Worm (Caenorhabditis elegans): Measurements from ENCODE around the gene kin-2.
A peak's percentile ranks its signal among the peaks of the same experiment; 100 is the strongest.

The kin-2 gene

DNA sequence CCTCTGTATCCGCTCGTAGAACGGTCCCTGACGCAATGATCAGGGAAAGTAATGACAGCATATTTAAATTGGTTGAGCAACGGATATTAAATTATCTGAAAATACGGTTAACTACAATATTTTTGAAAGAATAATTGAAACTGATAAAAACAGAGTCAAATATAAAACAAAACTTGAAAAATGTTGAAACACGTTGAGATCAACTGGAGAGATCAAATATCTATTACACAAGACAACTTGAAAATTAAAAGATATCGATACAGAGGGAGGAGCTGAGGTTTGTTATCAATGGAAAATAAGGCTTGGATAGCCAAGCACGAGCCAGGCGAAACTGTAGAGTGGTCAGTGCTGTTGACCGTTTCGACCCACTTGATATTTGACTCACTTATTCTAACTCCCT lies 32.9 kb upstream of the kin-2 start, which contains the start of gene C09B8.3:
C09B8.3 (minus strand) TSS at position 101 of the 400 bp plus-strand sequence.
- no peak for TF ChIP-seq tbx-37 (GFP tag; conservative IDR thresholded peaks at IDR 0.05)
- TF ChIP-seq ets-7 (tag; optimal IDR thresholded peaks at IDR 0.05) = no peak
- TF ChIP-seq hmg-4 (GFP tag; optimal IDR thresholded peaks at IDR 0.05) = no peak
- TF ChIP-seq hnd-1 (tag; optimal IDR thresholded peaks at IDR 0.05) = no peak
- no peak for TF ChIP-seq ama-1 (optimal IDR thresholded peaks at IDR 0.05)
- TF ChIP-seq B0310.2 (tag; optimal IDR thresholded peaks at IDR 0.05) = no peak
- TF ChIP-seq tra-4 (tag; optimal IDR thresholded peaks at IDR 0.05) = no peak
- TF ChIP-seq tbx-11 (GFP tag; IDR thresholded peaks at IDR 0.05) = no peak
- TF ChIP-seq sea-1 (GFP tag; conservative IDR thresholded peaks at IDR 0.05) = no peak

ce11 chrX:6004315-6004714 lies 26.7 kb upstream of the kin-2 start:
- TF ChIP-seq F13C5.2 (tag; optimal IDR thresholded peaks at IDR 0.05) (no peak), pes-1 (GFP tag; IDR thresholded peaks at IDR 0.05) (no peak), B0310.2 (tag; optimal IDR thresholded peaks at IDR 0.05) (no peak), hmg-4 (GFP tag; optimal IDR thresholded peaks at IDR 0.05) (no peak), hmbx-1 (tag; optimal IDR thresholded peaks at IDR 0.05) (no peak), hnd-1 (tag; optimal IDR thresholded peaks at IDR 0.05) (no peak)

DNA sequence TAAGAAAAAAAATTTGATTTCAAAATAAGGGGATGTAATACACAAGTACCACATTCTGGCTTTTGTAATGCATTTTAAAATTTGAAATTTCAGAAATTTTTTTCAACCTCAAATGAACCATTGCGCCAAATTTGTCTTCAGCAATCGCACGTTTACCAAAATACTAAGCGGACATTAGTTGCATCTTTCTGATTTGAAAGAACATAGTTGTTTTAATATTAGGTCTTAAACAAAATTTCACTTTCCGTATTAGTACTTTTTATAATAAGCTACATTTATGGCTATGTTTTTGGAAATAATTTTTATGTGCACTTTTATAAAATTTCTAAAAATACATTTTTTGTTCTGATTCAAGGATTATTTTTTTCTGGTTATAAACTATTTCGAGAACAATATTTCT lies 26.2 kb upstream of the kin-2 start, which contains the start of gene sups-1:
sups-1 (plus strand) TSS at position 301 of the 400 bp plus-strand sequence.
- TF ChIP-seq ets-7 (tag; optimal IDR thresholded peaks at IDR 0.05) = no peak
- TF ChIP-seq tra-4 (tag; optimal IDR thresholded peaks at IDR 0.05) = no peak
- no peak for TF ChIP-seq tbx-37 (GFP tag; conservative IDR thresholded peaks at IDR 0.05)
- TF ChIP-seq hmbx-1 (tag; optimal IDR thresholded peaks at IDR 0.05) = no peak
- TF ChIP-seq hmg-4 (GFP tag; optimal IDR thresholded peaks at IDR 0.05) = no peak
- TF ChIP-seq ceh-13 (GFP tag; optimal IDR thresholded peaks at IDR 0.05) = no peak
- no peak for TF ChIP-seq flt-1 (GFP tag; IDR thresholded peaks at IDR 0.05)
- no peak for TF ChIP-seq hnd-1 (tag; optimal IDR thresholded peaks at IDR 0.05)
- no peak for TF ChIP-seq F13C5.2 (tag; optimal IDR thresholded peaks at IDR 0.05)
- TF ChIP-seq tbx-11 (GFP tag; IDR thresholded peaks at IDR 0.05) = no peak
- TF ChIP-seq pes-1 (GFP tag; IDR thresholded peaks at IDR 0.05) = no peak
- TF ChIP-seq scrt-1 (GFP tag; IDR thresholded peaks at IDR 0.05) = no peak
- no peak for TF ChIP-seq aly-1 (tag; optimal IDR thresholded peaks at IDR 0.05)
- no peak for TF ChIP-seq B0310.2 (tag; optimal IDR thresholded peaks at IDR 0.05)
- no peak for TF ChIP-seq ama-1 (optimal IDR thresholded peaks at IDR 0.05)
- no peak for TF ChIP-seq sea-1 (GFP tag; conservative IDR thresholded peaks at IDR 0.05)
- no peak for TF ChIP-seq ceh-36 (tag; optimal IDR thresholded peaks at IDR 0.05)

DNA sequence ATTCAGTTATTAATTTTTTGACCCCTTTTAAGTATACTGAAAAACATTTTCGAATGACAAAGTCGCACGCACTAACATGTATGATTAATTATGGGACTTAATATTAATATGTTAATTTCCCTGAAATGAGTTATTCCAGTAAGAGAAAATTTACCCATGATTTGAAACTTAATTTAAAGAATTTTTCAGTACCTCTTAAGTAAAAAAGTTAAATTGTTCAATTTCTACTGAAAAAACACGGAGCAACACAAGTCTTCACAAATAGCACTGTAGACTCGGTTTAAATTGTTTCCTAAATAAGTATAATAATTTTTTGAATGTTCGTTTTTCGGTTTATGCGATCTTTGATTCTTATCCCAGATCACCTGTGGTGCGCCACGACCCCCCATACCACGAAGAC lies 24.8 kb upstream of the kin-2 start:
- TF ChIP-seq hmbx-1 (tag; optimal IDR thresholded peaks at IDR 0.05) (no peak), hnd-1 (tag; optimal IDR thresholded peaks at IDR 0.05) (no peak)

ce11 chrX:6001432-6001831 lies 23.8 kb upstream of the kin-2 start, which contains the start of gene F22F4.4:
TSS of gene F22F4.4 (minus strand) at chrX:6001532.
- no peak for TF ChIP-seq sea-1 (GFP tag; conservative IDR thresholded peaks at IDR 0.05)
- no peak for TF ChIP-seq ceh-36 (tag; optimal IDR thresholded peaks at IDR 0.05)
- TF ChIP-seq ets-7 (tag; optimal IDR thresholded peaks at IDR 0.05) = no peak
- no peak for TF ChIP-seq aly-1 (tag; optimal IDR thresholded peaks at IDR 0.05)
- TF ChIP-seq B0310.2 (tag; optimal IDR thresholded peaks at IDR 0.05) = no peak
- TF ChIP-seq scrt-1 (GFP tag; IDR thresholded peaks at IDR 0.05) = no peak
- TF ChIP-seq F13C5.2 (tag; optimal IDR thresholded peaks at IDR 0.05) = no peak
- no peak for TF ChIP-seq tbx-11 (GFP tag; IDR thresholded peaks at IDR 0.05)
- TF ChIP-seq tbx-37 (GFP tag; conservative IDR thresholded peaks at IDR 0.05) = no peak
- TF ChIP-seq hmg-4 (GFP tag; optimal IDR thresholded peaks at IDR 0.05) = no peak

DNA sequence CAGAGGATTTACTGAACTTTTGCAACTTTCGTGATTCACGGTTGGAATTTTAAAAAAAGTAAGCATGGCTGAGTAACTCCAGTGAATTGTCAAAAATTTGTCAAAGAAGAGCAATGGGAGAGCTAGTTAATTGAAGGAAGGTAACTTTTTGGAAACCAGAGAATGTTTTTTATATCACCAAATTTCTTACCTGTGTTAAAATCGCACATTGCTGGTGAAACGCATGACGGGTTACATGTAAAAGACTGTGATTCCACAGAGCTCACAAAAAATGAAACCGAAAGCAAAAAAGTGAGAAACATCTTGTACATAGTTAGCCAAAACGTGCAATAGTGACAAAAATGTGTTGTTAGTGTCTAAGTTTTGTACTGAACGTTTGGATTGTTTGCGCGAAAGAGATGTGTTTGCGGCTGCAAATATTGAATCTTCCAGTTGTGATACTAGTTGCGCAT lies 21.5 kb upstream of the kin-2 start, which contains the start of gene F22F4.9:
F22F4.9 (minus strand) TSS at position 402 of the 452 bp plus-strand sequence.
- no peak for TF ChIP-seq ets-7 (tag; optimal IDR thresholded peaks at IDR 0.05)
- no peak for TF ChIP-seq hnd-1 (tag; optimal IDR thresholded peaks at IDR 0.05)
- TF ChIP-seq sea-1 (GFP tag; conservative IDR thresholded peaks at IDR 0.05) = no peak
- no peak for TF ChIP-seq hmbx-1 (tag; optimal IDR thresholded peaks at IDR 0.05)
- no peak for TF ChIP-seq F13C5.2 (tag; optimal IDR thresholded peaks at IDR 0.05)
- TF ChIP-seq pes-1 (GFP tag; IDR thresholded peaks at IDR 0.05) = no peak
- no peak for TF ChIP-seq tbx-37 (GFP tag; conservative IDR thresholded peaks at IDR 0.05)
- no peak for TF ChIP-seq hmg-4 (GFP tag; optimal IDR thresholded peaks at IDR 0.05)
- no peak for TF ChIP-seq ceh-36 (tag; optimal IDR thresholded peaks at IDR 0.05)
- no peak for TF ChIP-seq ama-1 (optimal IDR thresholded peaks at IDR 0.05)
- TF ChIP-seq tra-4 (tag; optimal IDR thresholded peaks at IDR 0.05) = no peak
- no peak for TF ChIP-seq flt-1 (GFP tag; IDR thresholded peaks at IDR 0.05)
- TF ChIP-seq aly-1 (tag; optimal IDR thresholded peaks at IDR 0.05) = no peak
- no peak for TF ChIP-seq B0310.2 (tag; optimal IDR thresholded peaks at IDR 0.05)

DNA sequence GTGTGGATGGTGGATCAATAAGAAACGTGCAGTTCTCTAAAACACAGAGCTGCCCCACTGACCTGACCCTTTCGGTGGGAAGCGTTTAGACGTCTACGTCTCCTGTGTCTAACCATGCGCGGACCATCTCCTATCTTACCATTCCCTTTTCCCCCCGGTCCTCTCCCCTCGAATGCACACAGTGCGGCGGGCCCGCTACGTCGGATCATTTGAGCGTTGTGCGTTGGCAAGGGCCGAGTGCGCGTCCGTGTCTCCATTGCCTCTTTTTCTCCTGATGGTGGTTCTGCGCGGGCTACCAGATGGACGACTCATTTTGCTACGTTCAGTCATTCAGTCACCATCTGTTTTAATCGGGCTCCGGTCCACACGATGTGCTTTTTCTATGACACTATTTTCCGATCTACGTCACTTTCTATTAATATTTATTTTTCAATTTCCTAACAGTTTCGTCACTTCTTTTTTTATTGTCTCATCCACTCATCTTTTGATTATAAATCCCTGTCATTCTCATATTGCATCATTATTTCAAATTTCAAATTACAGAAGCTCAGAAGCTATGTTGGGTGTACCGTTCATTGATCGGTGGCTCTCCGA lies 18.1 kb upstream of the kin-2 start, which contains the start of gene inx-3:
inx-3 (plus strand) TSS at position 544 of the 594 bp plus-strand sequence.
- TF ChIP-seq aly-1 (tag; optimal IDR thresholded peaks at IDR 0.05) = peak; percentile 31
- TF ChIP-seq hmg-4 (GFP tag; optimal IDR thresholded peaks at IDR 0.05) = peak; percentile 73
- no peak for TF ChIP-seq ceh-36 (tag; optimal IDR thresholded peaks at IDR 0.05)
- 0 out of 2 replicates have a peak, but pooled peaks have one; percentile 25 for TF ChIP-seq sea-1 (GFP tag; conservative IDR thresholded peaks at IDR 0.05)
- TF ChIP-seq flt-1 (GFP tag; IDR thresholded peaks at IDR 0.05) = peak; percentile 24; the same call in 1 of the 2 replicates
- 0 out of 2 replicates have a peak, but pooled peaks have one; percentile 21 for TF ChIP-seq tbx-37 (GFP tag; conservative IDR thresholded peaks at IDR 0.05)
- TF ChIP-seq tbx-11 (GFP tag; IDR thresholded peaks at IDR 0.05) = no peak

ce11 chrX:5994004-5994403 lies 16.4 kb upstream of the kin-2 start:
- TF ChIP-seq scrt-1 (GFP tag; IDR thresholded peaks at IDR 0.05) = no peak
- no peak for TF ChIP-seq hmg-4 (GFP tag; optimal IDR thresholded peaks at IDR 0.05)
- no peak for TF ChIP-seq ceh-36 (tag; optimal IDR thresholded peaks at IDR 0.05)
- no peak for TF ChIP-seq B0310.2 (tag; optimal IDR thresholded peaks at IDR 0.05)
- TF ChIP-seq ama-1 (optimal IDR thresholded peaks at IDR 0.05) = no peak
- TF ChIP-seq flt-1 (GFP tag; IDR thresholded peaks at IDR 0.05) = no peak
- no peak for TF ChIP-seq hmbx-1 (tag; optimal IDR thresholded peaks at IDR 0.05)
- TF ChIP-seq tbx-11 (GFP tag; IDR thresholded peaks at IDR 0.05) = no peak

All from whole organism, early embryonic.